Fruit fly (Drosophila melanogaster) whole organism, embryonic: ENCODE data around the gene CG13471.

Source experiments
- Atf6 ChIP-seq: fragments of 200-800 bp; sonication (Bioruptor generic); IDR thresholded peaks from 2 replicates; pipeline ENCODE4 v1.3.6; 2022; ENCODE audit warnings: missing biosample characterization, missing genetic modification characterization
- Bgb ChIP-seq: fragments of 200-800 bp; sonication (Bioruptor generic); IDR thresholded peaks from 2 replicates; pipeline ENCODE4 v1.3.6; 2022; ENCODE audit warnings: missing biosample characterization, missing genetic modification characterization; ENCODE audit not compliant: partially characterized antibody
- CG10274 ChIP-seq: fragments of 200-800 bp; sonication (Bioruptor generic); optimal IDR thresholded peaks from 3 replicates; lab custom pipeline; 2017; ENCODE audit warnings: missing biosample characterization, mild to moderate bottlenecking, missing genetic modification characterization
- CG10431 ChIP-seq: fragments of 200-800 bp; sonication (Bioruptor generic); optimal IDR thresholded peaks from 3 replicates; lab custom pipeline; 2018; ENCODE audit warnings: missing biosample characterization, mild to moderate bottlenecking, missing genetic modification characterization
- CG10565 ChIP-seq: fragments of 200-800 bp; sonication (Bioruptor generic); optimal IDR thresholded peaks from 3 replicates; lab custom pipeline; 2016; ENCODE audit warnings: missing biosample characterization, mild to moderate bottlenecking, missing genetic modification characterization
- CG12236 ChIP-seq: fragments of 200-800 bp; sonication (Bioruptor generic); optimal IDR thresholded peaks from 2 replicates; lab custom pipeline; 2016; ENCODE audit warnings: missing biosample characterization, missing genetic modification characterization
- CG13775 ChIP-seq: fragments of 200-800 bp; sonication (Bioruptor generic); optimal IDR thresholded peaks from 3 replicates; lab custom pipeline; 2017; ENCODE audit warnings: missing biosample characterization, mild to moderate bottlenecking, missing genetic modification characterization
- CG16863 ChIP-seq: fragments of 200-800 bp; sonication (Bioruptor generic); optimal IDR thresholded peaks from 3 replicates; lab custom pipeline; 2016; ENCODE audit warnings: missing biosample characterization, missing genetic modification characterization
- CG17359 ChIP-seq: fragments of 200-800 bp; sonication (Bioruptor generic); optimal IDR thresholded peaks from 3 replicates; lab custom pipeline; 2018; ENCODE audit warnings: missing biosample characterization, mild to moderate bottlenecking, missing genetic modification characterization, moderate library complexity
- CG17612 ChIP-seq: fragments of 200-800 bp; sonication (Bioruptor generic); IDR thresholded peaks from 2 replicates; pipeline ENCODE4 v1.3.6; 2022; ENCODE audit warnings: missing biosample characterization, missing genetic modification characterization
- CG18476 ChIP-seq: fragments of 200-800 bp; sonication (Bioruptor generic); optimal IDR thresholded peaks from 2 replicates; lab custom pipeline; 2016; ENCODE audit warnings: missing biosample characterization, mild to moderate bottlenecking, missing genetic modification characterization
- CG2129 ChIP-seq: fragments of 200-800 bp; sonication (Bioruptor generic); IDR thresholded peaks from 2 replicates; pipeline ENCODE4 v1.3.6; 2022; ENCODE audit warnings: missing biosample characterization, missing genetic modification characterization; ENCODE audit not compliant: partially characterized antibody
- CG30403 ChIP-seq: fragments of 200-800 bp; sonication (Bioruptor generic); optimal IDR thresholded peaks from 3 replicates; lab custom pipeline; 2016; ENCODE audit warnings: missing biosample characterization, missing genetic modification characterization
- CG34224 ChIP-seq: fragments of 200-800 bp; sonication (Bioruptor generic); IDR thresholded peaks from 3 replicates; pipeline ENCODE4 v1.3.6; 2022; ENCODE audit warnings: missing biosample characterization, missing genetic modification characterization; ENCODE audit not compliant: partially characterized antibody
- CG4854 ChIP-seq: fragments of 200-800 bp; sonication (Bioruptor generic); optimal IDR thresholded peaks from 2 replicates; lab custom pipeline; 2016; ENCODE audit warnings: missing biosample characterization, missing genetic modification characterization, inconsistent platforms
- CG6654 ChIP-seq: fragments of 200-800 bp; sonication (Bioruptor generic); optimal IDR thresholded peaks from 2 replicates; lab custom pipeline; 2017; ENCODE audit warnings: missing biosample characterization, mild to moderate bottlenecking, missing genetic modification characterization
- CG6765 ChIP-seq: fragments of 200-800 bp; sonication (Bioruptor generic); optimal IDR thresholded peaks from 3 replicates; lab custom pipeline; 2017; ENCODE audit warnings: missing biosample characterization, mild to moderate bottlenecking, missing genetic modification characterization
- CG7271 ChIP-seq: fragments of 200-800 bp; sonication (Bioruptor generic); optimal IDR thresholded peaks from 2 replicates; lab custom pipeline; 2018; ENCODE audit warnings: missing biosample characterization, mild to moderate bottlenecking, missing genetic modification characterization, moderate library complexity
- CG8089 ChIP-seq: fragments of 200-800 bp; sonication (Bioruptor generic); optimal IDR thresholded peaks from 3 replicates; lab custom pipeline; 2016; ENCODE audit warnings: missing biosample characterization, missing genetic modification characterization
- CG8290 ChIP-seq, 3 experiments: fragments of 200-800 bp; sonication (Bioruptor generic); optimal IDR thresholded peaks; 2 replicates each; lab custom pipeline; 2016 to 2019; ENCODE audit warnings: missing biosample characterization in 3 of 3, missing genetic modification characterization in 3 of 3, mild to moderate bottlenecking in 2 of 3, moderate library complexity in 1 of 3
- CG8765 ChIP-seq: fragments of 200-800 bp; sonication (Bioruptor generic); IDR thresholded peaks from 2 replicates; pipeline ENCODE4 v1.3.6; 2022; ENCODE audit warnings: missing biosample characterization, missing genetic modification characterization
- CG9876 ChIP-seq: fragments of 200-800 bp; sonication (Bioruptor generic); optimal IDR thresholded peaks from 2 replicates; lab custom pipeline; 2016; ENCODE audit warnings: missing biosample characterization, missing genetic modification characterization
- Camta ChIP-seq: fragments of 200-800 bp; sonication (Bioruptor generic); optimal IDR thresholded peaks from 2 replicates; lab custom pipeline; 2016; ENCODE audit warnings: missing biosample characterization, missing genetic modification characterization
- D ChIP-seq, 2 experiments: fragments of 200-800 bp in 1 of 2; fragments of >200 bp in 1 of 2; sonication (Bioruptor generic) in 1 of 2; optimal IDR thresholded peaks; 2 replicates in 1 of 2; 3 replicates in 1 of 2; lab custom pipeline; 2017; ENCODE audit warnings: mild to moderate bottlenecking in 1 of 2, missing biosample characterization in 1 of 2, missing genetic modification characterization in 1 of 2, missing genetic modification reagents in 1 of 2
- Doc3 ChIP-seq: fragments of 200-800 bp; sonication (Bioruptor generic); IDR thresholded peaks from 3 replicates; pipeline ENCODE4 v1.3.6; 2022; ENCODE audit warnings: missing biosample characterization, missing genetic modification characterization; ENCODE audit not compliant: partially characterized antibody
- HmgD ChIP-seq: fragments of 200-800 bp; sonication (Bioruptor generic); optimal IDR thresholded peaks from 3 replicates; lab custom pipeline; 2016; ENCODE audit warnings: missing biosample characterization, missing genetic modification characterization
- Hmx ChIP-seq: fragments of 200-800 bp; sonication (Bioruptor generic); optimal IDR thresholded peaks from 2 replicates; lab custom pipeline; 2016; ENCODE audit warnings: missing biosample characterization, missing genetic modification characterization
- MBD-R2 ChIP-seq: fragments of 200-800 bp; sonication (Bioruptor generic); IDR thresholded peaks from 2 replicates; pipeline ENCODE4 v1.3.6; 2022; ENCODE audit warnings: missing biosample characterization, missing genetic modification characterization
- Meics ChIP-seq: fragments of 200-800 bp; sonication (Bioruptor generic); optimal IDR thresholded peaks from 2 replicates; lab custom pipeline; 2017; ENCODE audit warnings: missing biosample characterization, mild to moderate bottlenecking, missing genetic modification characterization
- Nf-YB ChIP-seq: fragments of 200-800 bp; sonication (Bioruptor generic); optimal IDR thresholded peaks from 3 replicates; lab custom pipeline; 2019; ENCODE audit warnings: missing biosample characterization, mild to moderate bottlenecking, missing genetic modification characterization, moderate library complexity
- Sox100B ChIP-seq: fragments of 200-800 bp; sonication (Bioruptor generic); optimal IDR thresholded peaks from 3 replicates; lab custom pipeline; 2018; ENCODE audit warnings: missing biosample characterization, mild to moderate bottlenecking, missing genetic modification characterization
- bcd ChIP-seq: fragments of 200-800 bp; sonication (Bioruptor generic); optimal IDR thresholded peaks from 2 replicates; lab custom pipeline; 2017; ENCODE audit warnings: missing biosample characterization, mild to moderate bottlenecking, missing genetic modification characterization
- chif ChIP-seq, 2 experiments: fragments of 200-800 bp; sonication (Bioruptor generic); optimal IDR thresholded peaks; 3 replicates each; lab custom pipeline; 2016; ENCODE audit warnings: missing biosample characterization in 2 of 2, missing genetic modification characterization in 2 of 2
- ci ChIP-seq: fragments of 200-800 bp; sonication (Bioruptor generic); IDR thresholded peaks from 3 replicates; pipeline ENCODE4 v1.3.6; 2022; ENCODE audit warnings: missing biosample characterization, missing genetic modification characterization
- croc ChIP-seq: fragments of 200-800 bp; sonication (Bioruptor generic); conservative IDR thresholded peaks from 3 replicates; pipeline ENCODE4 v1.3.6; 2022; ENCODE audit warnings: missing biosample characterization, missing genetic modification characterization
- fd102C ChIP-seq: fragments of 200-800 bp; sonication (Bioruptor generic); optimal IDR thresholded peaks from 2 replicates; lab custom pipeline; 2018; ENCODE audit warnings: missing biosample characterization, mild to moderate bottlenecking, missing genetic modification characterization, moderate library complexity
- ftz-f1 ChIP-seq: fragments of 200-800 bp; sonication (Bioruptor generic); optimal IDR thresholded peaks from 2 replicates; lab custom pipeline; 2016; ENCODE audit warnings: missing biosample characterization, missing genetic modification characterization
- klu ChIP-seq: fragments of 200-800 bp; sonication (Bioruptor generic); IDR thresholded peaks from 2 replicates; pipeline ENCODE4 v1.3.6; 2022; ENCODE audit warnings: missing biosample characterization, missing genetic modification characterization
- peb ChIP-seq: fragments of 200-800 bp; sonication (Bioruptor generic); IDR thresholded peaks from 2 replicates; pipeline ENCODE4 v1.3.6; 2022; ENCODE audit warnings: missing biosample characterization, missing genetic modification characterization
- pfk ChIP-seq: fragments of 200-800 bp; sonication (Bioruptor generic); optimal IDR thresholded peaks from 2 replicates; lab custom pipeline; 2018; ENCODE audit warnings: missing biosample characterization, mild to moderate bottlenecking, missing genetic modification characterization, moderate library complexity
- salm ChIP-seq: fragments of 200-800 bp; sonication (Bioruptor generic); optimal IDR thresholded peaks from 2 replicates; lab custom pipeline; 2018; ENCODE audit warnings: missing biosample characterization, mild to moderate bottlenecking, missing genetic modification characterization
- tap ChIP-seq: fragments of 200-800 bp; optimal IDR thresholded peaks from 3 replicates; lab custom pipeline; 2019; ENCODE audit warnings: missing biosample characterization, mild to moderate bottlenecking, missing genetic modification characterization, moderate library complexity
- tll ChIP-seq, 2 experiments: fragments of 200-800 bp in 1 of 2; fragments of >200 bp in 1 of 2; sonication (Bioruptor generic) in 1 of 2; optimal IDR thresholded peaks; 2 replicates each; lab custom pipeline; 2017 to 2019; ENCODE audit warnings: missing biosample characterization in 2 of 2, missing genetic modification characterization in 2 of 2, mild to moderate bottlenecking in 1 of 2, moderate library complexity in 1 of 2
- trem ChIP-seq: fragments of 200-800 bp; optimal IDR thresholded peaks from 3 replicates; lab custom pipeline; 2019; ENCODE audit warnings: missing biosample characterization, mild to moderate bottlenecking, missing genetic modification characterization, moderate library complexity
- vnd ChIP-seq: fragments of 200-800 bp; sonication (Bioruptor generic); IDR thresholded peaks from 3 replicates; pipeline ENCODE4 v1.3.6; 2022; ENCODE audit warnings: missing biosample characterization, missing genetic modification characterization; ENCODE audit not compliant: partially characterized antibody
- wdn ChIP-seq: fragments of 200-800 bp; sonication (Bioruptor generic); IDR thresholded peaks from 2 replicates; pipeline ENCODE4 v1.3.6; 2022; ENCODE audit warnings: missing biosample characterization, missing genetic modification characterization
- zf30C ChIP-seq: fragments of 200-800 bp; sonication (Bioruptor generic); optimal IDR thresholded peaks from 3 replicates; lab custom pipeline; 2018; ENCODE audit warnings: missing biosample characterization, mild to moderate bottlenecking, missing genetic modification characterization

Gene CG13471

dm6 chr3L:14781082-14781862, 48.0 kb upstream of the CG13471 start (continued):
- TF ChIP-seq Camta (GFP tag; lab: Kevin White, UChicago): peak; percentile 50
- TF ChIP-seq CG8765 (GFP tag; lab: Robert Waterston, UW): no peak
- TF ChIP-seq Sox100B: peak; percentile 89
- peak; percentile 59 for TF ChIP-seq CG6765 (GFP tag; lab: Kevin White, UChicago)
- no peak for TF ChIP-seq peb (GFP tag; lab: Robert Waterston, UW)
- peak; percentile 80 for TF ChIP-seq CG9876 (GFP tag; lab: Kevin White, UChicago)
- peak; percentile 62 for TF ChIP-seq CG34224 (GFP tag; lab: Robert Waterston, UW)
- TF ChIP-seq CG30403 (GFP tag; lab: Kevin White, UChicago): peak; percentile 68
- TF ChIP-seq HmgD: no peak
- peak; percentile 24; the same call in 1 of the 2 replicates for TF ChIP-seq Bgb (GFP tag; lab: Robert Waterston, UW)
- TF ChIP-seq CG8290 (GFP tag; optimal IDR thresholded peaks at IDR 0.05; lab: Kevin White, UChicago): peak; percentile 24
- TF ChIP-seq CG8290 (tag; optimal IDR thresholded peaks at IDR 0.05; lab: Kevin White, UChicago): peak; percentile 12 to 66
- TF ChIP-seq CG6654 (GFP tag; lab: Kevin White, UChicago): peak; percentile 60
- TF ChIP-seq CG17359 (tag; lab: Kevin White, UChicago): peak; percentile 69
- TF ChIP-seq vnd (GFP tag; lab: Robert Waterston, UW): no peak
- peak; percentile 36 for TF ChIP-seq zf30C (GFP tag; lab: Kevin White, UChicago)
- no peak for TF ChIP-seq CG10274 (GFP tag; lab: Kevin White, UChicago)
- TF ChIP-seq Doc3 (GFP tag; lab: Robert Waterston, UW): no peak; the same call in 2 of the 3 replicates
- TF ChIP-seq tll (GFP tag; optimal IDR thresholded peaks at IDR 0.05; lab: Kevin White, UChicago): peak in 1 of 2 experiments; percentile 78
- TF ChIP-seq croc (GFP tag; lab: Robert Waterston, UW): peak; percentile 14; the same call in 1 of the 3 replicates
- TF ChIP-seq ftz-f1 (GFP tag; lab: Kevin White, UChicago): peak; percentile 77
- TF ChIP-seq wdn (GFP tag; lab: Robert Waterston, UW): no peak
- no peak for TF ChIP-seq klu (GFP tag; lab: Robert Waterston, UW)
- TF ChIP-seq CG10565 (GFP tag; lab: Kevin White, UChicago): no peak
- TF ChIP-seq CG13775: peak; percentile 75
- TF ChIP-seq trem (tag; lab: Kevin White, UChicago): peak; percentile 42
- no peak for TF ChIP-seq fd102C (GFP tag; lab: Kevin White, UChicago)
- TF ChIP-seq salm: no peak
- peak; percentile 69 for TF ChIP-seq pfk (GFP tag; lab: Kevin White, UChicago)
- TF ChIP-seq MBD-R2 (GFP tag; lab: Robert Waterston, UW): no peak; the same call in 1 of the 2 replicates

dm6 chr3L:14780187-14780586, 46.9 kb upstream of the CG13471 start:
- TF ChIP-seq tap (tag; lab: Kevin White, UChicago) (no peak), CG17612 (GFP tag; lab: Robert Waterston, UW) (no peak), Meics (GFP tag; lab: Kevin White, UChicago) (peak; percentile 31), CG4854 (GFP tag; lab: Kevin White, UChicago) (peak; percentile 29), CG18476 (GFP tag; lab: Kevin White, UChicago) (peak; percentile 45), bcd (peak; percentile 10), MBD-R2 (GFP tag; lab: Robert Waterston, UW) (no peak), CG12236 (peak; percentile 46), CG10431 (peak; percentile 47), ci (GFP tag; lab: Robert Waterston, UW) (peak; percentile 61; the same call in 2 of the 3 replicates), CG2129 (GFP tag; lab: Robert Waterston, UW) (no peak), CG8089 (GFP tag; lab: Kevin White, UChicago) (no peak), Atf6 (GFP tag; lab: Robert Waterston, UW) (peak; percentile 44; the same call in 1 of the 2 replicates), chif (GFP tag; optimal IDR thresholded peaks at IDR 0.05; lab: Kevin White, UChicago) (no peak), Nf-YB (GFP tag; lab: Kevin White, UChicago) (no peak), CG7271 (tag; lab: Kevin White, UChicago) (no peak), CG16863 (peak; percentile 3), Hmx (no peak), D (optimal IDR thresholded peaks at IDR 0.05; lab: Kevin White, UChicago) (no peak), D (GFP tag; optimal IDR thresholded peaks at IDR 0.05; lab: Kevin White, UChicago) (peak; percentile 22)
